Worm (Caenorhabditis elegans): ENCODE measurements around the gene sod-4.

Gene sod-4

DNA sequence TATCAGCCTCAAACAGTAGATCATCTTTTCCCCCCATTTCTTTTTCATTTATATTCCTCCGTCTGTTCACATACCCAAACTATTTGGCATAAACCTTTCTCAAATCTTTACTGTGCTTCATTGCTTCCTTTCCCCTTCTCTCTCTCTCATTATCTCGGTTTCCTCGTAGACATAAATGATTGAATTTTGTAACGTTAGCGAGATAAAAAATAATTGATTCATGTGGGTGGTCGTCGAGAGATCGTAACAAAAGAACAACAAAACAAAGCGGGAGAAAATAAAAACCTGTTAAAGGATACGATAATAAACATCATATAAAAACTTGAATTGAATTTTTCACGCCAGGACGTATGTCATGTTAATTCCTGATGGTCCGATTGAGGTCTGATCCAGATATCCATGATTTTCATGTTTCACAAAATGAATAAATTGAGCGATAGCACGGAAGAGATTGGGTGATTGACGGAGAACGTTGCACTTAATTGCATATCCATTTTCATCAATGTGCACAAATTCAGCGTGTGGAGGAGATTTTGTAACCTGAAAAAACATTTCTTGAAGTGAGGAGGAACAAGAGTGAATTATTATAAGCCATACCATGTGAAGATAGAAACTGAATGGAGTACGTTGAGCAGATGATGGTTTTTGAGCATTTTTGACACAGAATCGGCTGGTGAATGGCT is 37.2 kb downstream of the sod-4 start:
- no peak for TF ChIP-seq pha-4 (tag; optimal IDR thresholded peaks at IDR 0.05)
- no peak for TF ChIP-seq lsy-12 (tag; optimal IDR thresholded peaks at IDR 0.05)
- peak; percentile 17 for TF ChIP-seq nhr-23 (tag; optimal IDR thresholded peaks at IDR 0.05)
- no peak for TF ChIP-seq unc-62 (GFP tag; optimal IDR thresholded peaks at IDR 0.05)

DNA sequence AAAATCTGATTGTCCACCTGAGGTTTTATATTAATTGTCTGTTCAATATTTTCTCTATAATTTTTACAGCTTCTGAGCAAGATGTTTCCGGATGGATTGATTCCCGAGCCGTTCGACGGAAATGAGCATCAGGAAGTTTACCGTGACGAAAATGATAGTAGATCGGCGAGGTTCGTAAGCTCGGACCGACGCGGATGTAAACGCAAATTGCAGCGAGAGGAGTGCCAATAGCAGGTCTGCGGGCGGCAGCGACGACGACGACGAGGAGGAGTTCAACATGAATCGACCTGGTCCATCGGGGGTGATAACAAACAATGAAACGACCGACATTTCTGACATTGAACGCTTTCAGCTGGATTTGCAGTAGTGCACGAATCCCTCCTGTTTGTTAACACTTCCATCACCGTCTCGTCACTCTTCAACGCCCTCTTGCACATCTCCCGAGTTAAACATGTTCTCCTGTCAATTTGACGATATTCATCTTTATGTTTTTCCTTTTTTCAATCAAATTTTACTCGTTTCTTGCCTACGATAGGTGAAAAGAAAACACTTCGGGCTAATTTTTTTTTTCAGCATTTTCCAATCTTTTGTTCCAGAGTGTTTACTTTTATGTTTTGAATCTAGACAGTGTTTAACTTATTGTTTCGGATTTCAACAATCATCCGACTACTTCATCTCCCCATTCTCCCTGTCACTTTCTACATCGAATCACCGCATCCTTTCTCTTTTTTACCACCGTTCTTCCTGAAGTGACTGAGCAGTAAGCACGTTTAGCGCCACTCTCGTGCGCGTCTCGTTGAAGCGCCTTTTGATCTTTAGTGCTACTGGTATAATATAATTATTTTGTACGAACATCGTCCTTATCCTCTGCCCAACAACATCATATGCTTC is 38.0 kb downstream of the sod-4 start:
- peak; percentile 14 for TF ChIP-seq R02D3.7 (tag; optimal IDR thresholded peaks at IDR 0.05)
- no peak for TF ChIP-seq nfya-1 (tag; optimal IDR thresholded peaks at IDR 0.05; ENCODE audit: insufficient read depth)

DNA sequence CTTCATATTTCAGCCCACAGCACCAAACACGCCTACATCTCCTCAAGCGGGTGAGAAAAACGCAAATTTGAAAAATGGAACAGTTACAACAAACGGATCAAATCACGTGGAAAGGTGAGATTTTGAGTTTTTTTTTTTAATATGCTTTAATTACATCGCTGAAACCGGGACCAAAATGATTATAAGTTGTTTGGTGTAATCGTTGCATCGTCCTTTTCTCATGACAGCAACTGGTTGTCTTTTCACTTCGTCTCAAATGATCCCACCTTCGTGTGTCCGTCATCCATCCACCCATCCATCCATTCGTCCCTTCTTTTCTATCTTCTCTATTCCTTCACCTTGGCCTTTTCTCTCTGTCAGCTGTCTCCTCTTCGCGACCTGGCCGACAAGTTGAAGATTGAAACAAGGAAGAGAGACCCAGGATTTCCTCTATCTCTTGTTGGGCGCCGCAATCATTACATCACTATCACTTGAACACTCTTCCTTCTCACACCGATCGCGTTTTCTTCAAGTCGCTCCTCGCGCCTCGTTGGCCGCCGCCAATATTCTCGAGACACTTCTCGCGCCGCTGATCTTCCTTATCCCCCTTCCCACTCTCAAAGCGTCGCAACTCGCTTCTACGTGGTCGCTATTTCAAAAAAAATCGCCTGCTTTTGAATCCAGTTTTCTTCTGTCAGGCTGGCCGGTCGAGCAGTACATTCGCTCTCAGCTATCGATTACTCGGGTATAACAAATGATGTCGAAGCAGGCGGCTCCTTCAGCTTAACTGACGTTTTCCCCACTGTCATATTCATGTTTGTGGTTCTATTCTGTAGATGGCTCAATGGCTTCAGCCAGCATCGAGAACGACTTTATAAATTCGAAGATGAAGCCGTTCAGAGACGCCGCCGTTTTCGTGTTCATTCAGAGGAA is 42.7 kb downstream of the sod-4 start:
- peak; percentile 15 for TF ChIP-seq nhr-25 (tag; optimal IDR thresholded peaks at IDR 0.05)
- peak; percentile 10 for TF ChIP-seq lin-15B (tag; optimal IDR thresholded peaks at IDR 0.05)
- no peak for TF ChIP-seq lsy-12 (tag; optimal IDR thresholded peaks at IDR 0.05)
- TF ChIP-seq ama-1 (optimal IDR thresholded peaks at IDR 0.05) = peak; percentile 57
- no peak for TF ChIP-seq ztf-11 (tag; optimal IDR thresholded peaks at IDR 0.05)
- TF ChIP-seq nfya-1 (tag; optimal IDR thresholded peaks at IDR 0.05; ENCODE audit: insufficient read depth) = peak; percentile 34
- peak; percentile 48 for TF ChIP-seq nhr-23 (tag; optimal IDR thresholded peaks at IDR 0.05)
- TF ChIP-seq nhr-43 (tag; optimal IDR thresholded peaks at IDR 0.05; ENCODE audit: poor library complexity, severe bottlenecking) = no peak
- peak; percentile 36 for TF ChIP-seq unc-62 (GFP tag; optimal IDR thresholded peaks at IDR 0.05)
- TF ChIP-seq zag-1 (tag; optimal IDR thresholded peaks at IDR 0.05) = no peak
- peak; percentile 21 for TF ChIP-seq snpc-4 (tag; optimal IDR thresholded peaks at IDR 0.05)
- TF ChIP-seq eor-1 (tag; optimal IDR thresholded peaks at IDR 0.05) = no peak
- TF ChIP-seq fkh-2 (tag; optimal IDR thresholded peaks at IDR 0.05) = no peak

DNA sequence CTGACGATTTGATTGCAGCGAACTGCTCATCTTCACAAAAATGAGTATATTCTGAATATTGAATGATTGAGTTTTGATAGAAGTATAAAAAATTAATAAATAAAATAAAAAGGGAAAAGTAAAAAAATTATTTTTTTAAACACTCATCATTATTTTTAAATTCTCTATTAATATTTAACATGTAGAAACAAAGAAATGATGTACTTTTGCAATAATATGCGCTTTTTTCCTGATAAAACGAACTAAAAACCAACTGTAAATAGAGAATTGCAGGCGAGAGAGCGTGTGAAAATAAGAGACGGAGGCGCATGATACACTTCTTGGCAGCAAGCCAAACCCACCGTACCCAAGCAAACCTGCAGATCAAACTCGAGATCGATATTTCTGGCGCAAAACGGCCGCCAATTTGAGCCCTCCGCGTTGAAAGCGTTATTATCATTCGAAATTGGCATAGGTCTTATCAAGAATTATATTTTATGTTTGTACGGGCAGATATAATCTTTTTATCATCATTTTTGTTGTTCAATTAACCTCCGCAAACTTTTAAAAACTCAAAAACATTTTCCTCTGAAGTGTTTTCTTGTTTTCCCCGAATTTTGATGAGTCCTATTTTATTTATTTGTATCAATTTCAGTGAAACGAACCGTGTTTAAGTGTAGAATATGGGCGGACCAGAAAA is 44.1 kb downstream of the sod-4 start, which contains the start of the genes rheb-1 and spk-1:
rheb-1 (minus strand) TSS at position 51 of the 679 bp plus-strand sequence.
spk-1 (plus strand) TSS at position 629 of the 679 bp plus-strand sequence.
- peak; percentile 96 for TF ChIP-seq pqm-1 (tag; optimal IDR thresholded peaks at IDR 0.05)
- peak; percentile 95 for TF ChIP-seq nfya-1 (tag; optimal IDR thresholded peaks at IDR 0.05; ENCODE audit: insufficient read depth)
- TF ChIP-seq ceh-9 (tag; optimal IDR thresholded peaks at IDR 0.05) = no peak
- peak; percentile 65 for TF ChIP-seq ama-1 (optimal IDR thresholded peaks at IDR 0.05)
- TF ChIP-seq aly-2 (tag; optimal IDR thresholded peaks at IDR 0.05) = no peak
- peak; percentile 90 for TF ChIP-seq ZK546.5 (tag; optimal IDR thresholded peaks at IDR 0.05)
- TF ChIP-seq nhr-23 (tag; optimal IDR thresholded peaks at IDR 0.05) = peak; percentile 83
- TF ChIP-seq nhr-25 (tag; optimal IDR thresholded peaks at IDR 0.05) = peak; percentile 90
- TF ChIP-seq ceh-16 (tag; optimal IDR thresholded peaks at IDR 0.05) = peak; percentile 70
- TF ChIP-seq daf-12 (tag; optimal IDR thresholded peaks at IDR 0.05) = no peak
- no peak for TF ChIP-seq sea-2 (GFP tag; optimal IDR thresholded peaks at IDR 0.05)
- TF ChIP-seq mml-1 (tag; optimal IDR thresholded peaks at IDR 0.05) = no peak
- no peak for TF ChIP-seq nhr-237 (tag; optimal IDR thresholded peaks at IDR 0.05)
- no peak for TF ChIP-seq unc-39 (tag; optimal IDR thresholded peaks at IDR 0.05)
- no peak for TF ChIP-seq nhr-77 (tag; optimal IDR thresholded peaks at IDR 0.05)
- TF ChIP-seq tbx-2 (tag; optimal IDR thresholded peaks at IDR 0.05) = peak; percentile 66
- TF ChIP-seq fos-1 (tag; optimal IDR thresholded peaks at IDR 0.05) = no peak
- TF ChIP-seq elt-1 (tag; optimal IDR thresholded peaks at IDR 0.05) = peak; percentile 36
- peak; percentile 24 for TF ChIP-seq unc-62 (GFP tag; optimal IDR thresholded peaks at IDR 0.05)
- peak; percentile 86 for TF ChIP-seq lin-15B (tag; optimal IDR thresholded peaks at IDR 0.05)
- peak; percentile 99 for TF ChIP-seq pha-4 (tag; optimal IDR thresholded peaks at IDR 0.05)
- TF ChIP-seq nhr-11 (tag; optimal IDR thresholded peaks at IDR 0.05) = peak; percentile 17
- no peak for TF ChIP-seq nhr-28 (tag; optimal IDR thresholded peaks at IDR 0.05)
- TF ChIP-seq zag-1 (tag; optimal IDR thresholded peaks at IDR 0.05) = no peak
- TF ChIP-seq mdl-1 (tag; optimal IDR thresholded peaks at IDR 0.05) = peak; percentile 7
- peak; percentile 47 for TF ChIP-seq fkh-10 (GFP tag; optimal IDR thresholded peaks at IDR 0.05)
- peak; percentile 89 for TF ChIP-seq nhr-43 (tag; optimal IDR thresholded peaks at IDR 0.05; ENCODE audit: poor library complexity, severe bottlenecking)
- no peak for TF ChIP-seq eor-1 (tag; optimal IDR thresholded peaks at IDR 0.05)
- peak; percentile 41 for TF ChIP-seq ceh-82 (tag; optimal IDR thresholded peaks at IDR 0.05)
- peak; percentile 95 for TF ChIP-seq lsy-12 (tag; optimal IDR thresholded peaks at IDR 0.05)
- TF ChIP-seq hmg-11 (tag; optimal IDR thresholded peaks at IDR 0.05) = peak; percentile 82
- TF ChIP-seq elt-3 (tag; optimal IDR thresholded peaks at IDR 0.05) = no peak
- peak; percentile 91 for TF ChIP-seq ceh-28 (tag; optimal IDR thresholded peaks at IDR 0.05)
- peak; percentile 94 for TF ChIP-seq lin-39 (tag; optimal IDR thresholded peaks at IDR 0.05)
- TF ChIP-seq nhr-12 (tag; optimal IDR thresholded peaks at IDR 0.05) = no peak
